Worm (Caenorhabditis elegans): ENCODE data around the gene sri-32.
"Not testable (repeated sequence)": the region's sequence is repeated elsewhere in the genome, so short reads cannot be mapped to it uniquely, and the experiment has no call there.

sri-32 gene

DNA sequence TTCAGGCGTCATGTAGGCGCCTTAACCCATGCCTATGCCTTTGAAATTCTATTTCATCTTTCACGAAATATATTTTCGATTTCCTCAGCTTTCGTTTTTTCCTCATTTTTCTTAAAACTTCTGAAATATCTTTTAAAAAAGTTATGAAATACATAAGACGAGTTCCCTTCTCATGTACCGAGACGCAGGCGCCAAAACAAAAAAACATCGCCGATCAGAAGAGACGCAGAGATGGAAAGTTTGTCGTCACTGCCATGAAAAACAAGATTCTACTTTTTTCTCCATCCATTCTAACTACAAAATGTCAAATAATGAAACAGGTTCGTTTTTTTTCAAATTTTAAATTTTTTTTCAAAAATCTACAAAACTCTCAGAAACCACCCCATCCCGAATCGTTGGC, 25.3 kb downstream of the sri-32 start, which contains the start of gene chil-24:
Gene chil-24, plus strand, starts transcription at position 156 of the 400 bp plus-strand sequence.
- TF ChIP-seq pha-4 (tag; optimal IDR thresholded peaks at IDR 0.05), result peak; percentile 53
- TF ChIP-seq unc-39 (tag; optimal IDR thresholded peaks at IDR 0.05), result no peak
- TF ChIP-seq egl-27 (tag; optimal IDR thresholded peaks at IDR 0.05), result no peak
- no peak for TF ChIP-seq zag-1 (tag; optimal IDR thresholded peaks at IDR 0.05)
- TF ChIP-seq nhr-25 (tag; optimal IDR thresholded peaks at IDR 0.05), result peak; percentile 28
- no peak for TF ChIP-seq nhr-43 (tag; optimal IDR thresholded peaks at IDR 0.05; ENCODE audit: poor library complexity, severe bottlenecking)
- TF ChIP-seq nhr-12 (tag; optimal IDR thresholded peaks at IDR 0.05), result no peak
- TF ChIP-seq unc-62 (GFP tag; optimal IDR thresholded peaks at IDR 0.05), result no peak
- TF ChIP-seq tbx-2 (tag; optimal IDR thresholded peaks at IDR 0.05), result no peak
- TF ChIP-seq nhr-23 (tag; optimal IDR thresholded peaks at IDR 0.05), result peak; percentile 22
- TF ChIP-seq R02D3.7 (tag; optimal IDR thresholded peaks at IDR 0.05), result no peak

DNA sequence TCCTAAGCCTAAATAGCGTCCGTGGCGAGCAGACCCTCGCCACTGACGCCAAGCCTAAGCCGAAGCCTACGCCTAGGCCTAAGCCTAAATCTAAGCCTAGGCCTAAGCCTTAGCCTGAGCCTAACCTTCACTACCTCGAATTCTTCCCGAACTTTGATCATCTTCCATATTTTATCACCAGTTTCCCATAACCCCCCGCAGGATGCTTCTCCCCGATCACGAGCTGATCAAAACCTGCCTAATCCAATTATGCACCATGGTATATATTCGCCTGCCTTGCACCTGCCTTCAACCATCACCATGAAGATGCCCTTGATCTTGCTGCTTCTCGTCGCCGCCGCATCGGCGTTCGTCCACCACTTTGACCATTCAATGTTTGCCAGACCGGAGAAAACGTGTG, 27.5 kb downstream of the sri-32 start, which contains the start of gene ins-31:
Gene ins-31, plus strand, starts transcription at position 301 of the 400 bp plus-strand sequence.
- TF ChIP-seq nfya-1 (tag; optimal IDR thresholded peaks at IDR 0.05; ENCODE audit: insufficient read depth); nhr-23 (tag; optimal IDR thresholded peaks at IDR 0.05); hmg-11 (tag; optimal IDR thresholded peaks at IDR 0.05): not testable (repeated sequence)

DNA sequence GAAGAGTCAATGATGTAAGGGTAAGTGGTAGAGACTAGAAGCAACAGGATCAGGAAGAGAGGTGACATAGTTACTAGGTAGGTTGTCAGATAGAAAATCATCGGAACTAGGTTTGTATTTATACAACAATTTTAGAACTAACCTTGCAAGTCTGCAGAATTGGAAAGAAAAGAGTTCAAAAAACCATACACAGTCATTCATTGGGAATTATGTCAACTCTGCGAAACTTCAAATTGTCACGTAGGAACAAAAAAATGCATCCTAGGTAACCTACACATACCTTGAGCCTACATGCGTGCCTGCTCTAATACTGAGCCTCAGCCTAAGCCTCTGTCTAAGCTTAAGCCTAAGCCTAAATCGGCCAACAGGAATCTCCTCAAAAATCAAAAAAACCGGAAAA, 27.9 kb downstream of the sri-32 start, which contains the start of gene ins-19:
Gene ins-19, minus strand, starts transcription at position 101 of the 400 bp plus-strand sequence.
- TF ChIP-seq lsy-12 (tag; optimal IDR thresholded peaks at IDR 0.05) (no peak), nhr-25 (tag; optimal IDR thresholded peaks at IDR 0.05) (no peak)

DNA sequence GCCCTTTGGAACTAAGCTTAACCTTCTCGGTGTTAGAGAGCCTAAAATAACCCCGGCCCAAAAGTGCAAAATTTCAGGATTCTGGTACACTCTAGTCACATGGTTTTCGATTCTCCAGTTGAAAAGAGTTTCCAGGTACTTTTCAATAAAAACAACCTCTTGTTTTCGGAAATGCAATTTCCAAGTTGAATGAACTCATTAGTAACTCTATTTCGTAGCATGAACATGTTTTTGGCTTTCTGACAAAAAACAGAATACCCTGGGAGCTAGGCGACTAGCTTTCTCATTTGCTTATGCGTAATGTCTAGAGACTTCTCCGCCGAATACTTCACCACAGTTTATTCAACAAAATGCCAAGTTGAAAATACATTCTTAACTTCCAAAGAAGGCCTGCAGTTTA, 31.1 kb downstream of the sri-32 start, which contains the start of gene srh-71:
Gene srh-71, plus strand, starts transcription at position 301 of the 400 bp plus-strand sequence.
- TF ChIP-seq ceh-16 (tag; optimal IDR thresholded peaks at IDR 0.05) (no peak), daf-12 (tag; optimal IDR thresholded peaks at IDR 0.05) (no peak), aly-2 (tag; optimal IDR thresholded peaks at IDR 0.05) (no peak), jun-1 (tag; optimal IDR thresholded peaks at IDR 0.05) (no peak), nhr-237 (tag; optimal IDR thresholded peaks at IDR 0.05) (no peak), ceh-28 (tag; optimal IDR thresholded peaks at IDR 0.05) (no peak)

DNA sequence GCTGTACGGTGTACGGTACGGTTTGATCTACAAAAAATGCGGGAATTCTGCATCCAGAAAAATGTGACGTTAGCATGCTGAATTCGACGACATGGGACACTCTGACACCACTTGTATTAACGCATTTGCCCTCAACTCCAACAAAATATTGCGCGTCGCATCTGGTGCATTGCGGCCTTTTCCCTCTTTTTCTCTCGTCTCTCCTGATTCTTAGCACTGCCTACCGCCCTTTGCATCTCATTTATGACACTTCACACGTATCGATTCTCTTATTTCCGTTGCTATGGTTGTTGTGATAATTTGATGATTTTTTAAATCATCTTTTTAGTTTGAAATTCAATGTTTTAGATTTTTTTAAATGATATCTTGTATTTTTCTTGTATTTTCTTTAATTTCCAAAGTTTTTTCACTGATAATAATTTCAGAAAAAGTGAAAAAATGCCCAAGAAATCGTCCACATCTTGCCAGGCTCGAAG, 35.3 kb downstream of the sri-32 start, which contains the start of gene T10D4.6:
Gene T10D4.6, plus strand, starts transcription at position 426 of the 476 bp plus-strand sequence.
- TF ChIP-seq pqm-1 (tag; optimal IDR thresholded peaks at IDR 0.05) (no peak), unc-62 (GFP tag; optimal IDR thresholded peaks at IDR 0.05) (no peak), lin-39 (tag; optimal IDR thresholded peaks at IDR 0.05) (peak; percentile 8), nhr-25 (tag; optimal IDR thresholded peaks at IDR 0.05) (no peak), jun-1 (tag; optimal IDR thresholded peaks at IDR 0.05) (no peak), sea-2 (GFP tag; optimal IDR thresholded peaks at IDR 0.05) (no peak), nhr-237 (tag; optimal IDR thresholded peaks at IDR 0.05) (no peak), tbx-2 (tag; optimal IDR thresholded peaks at IDR 0.05) (no peak), eor-1 (tag; optimal IDR thresholded peaks at IDR 0.05) (no peak), pha-4 (tag; optimal IDR thresholded peaks at IDR 0.05) (peak; percentile 56), hmg-11 (tag; optimal IDR thresholded peaks at IDR 0.05) (peak; percentile 84), ceh-28 (tag; optimal IDR thresholded peaks at IDR 0.05) (no peak), ama-1 (optimal IDR thresholded peaks at IDR 0.05) (no peak), daf-12 (tag; optimal IDR thresholded peaks at IDR 0.05) (no peak), lin-15B (tag; optimal IDR thresholded peaks at IDR 0.05) (peak; percentile 7), ZK546.5 (tag; optimal IDR thresholded peaks at IDR 0.05) (no peak), nhr-11 (tag; optimal IDR thresholded peaks at IDR 0.05) (no peak), fkh-10 (GFP tag; optimal IDR thresholded peaks at IDR 0.05) (no peak), nhr-23 (tag; optimal IDR thresholded peaks at IDR 0.05) (no peak)

DNA sequence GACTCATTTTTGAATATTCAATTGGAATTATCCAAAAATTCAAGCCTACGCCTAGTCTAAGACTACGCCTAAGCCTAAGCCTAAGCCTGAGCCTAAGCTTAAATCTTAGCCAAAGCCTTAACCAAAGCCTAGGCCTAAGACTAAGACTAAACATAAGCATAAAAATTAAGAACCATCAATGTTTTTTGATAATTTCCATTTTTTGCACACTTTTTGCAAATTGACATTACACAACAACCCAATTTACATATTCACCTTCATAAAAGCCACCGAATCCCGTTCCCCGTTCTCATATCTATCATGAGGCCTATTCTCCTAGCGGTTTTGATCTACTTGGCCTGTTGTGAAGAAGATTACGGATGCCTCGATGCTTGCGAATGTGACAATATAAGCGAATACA, 36.8 kb downstream of the sri-32 start, which contains the start of gene T10D4.7:
Gene T10D4.7, plus strand, starts transcription at position 301 of the 400 bp plus-strand sequence.
- no peak for TF ChIP-seq zag-1 (tag; optimal IDR thresholded peaks at IDR 0.05)
- no peak for TF ChIP-seq nfya-1 (tag; optimal IDR thresholded peaks at IDR 0.05; ENCODE audit: insufficient read depth)
- TF ChIP-seq sea-2 (GFP tag; optimal IDR thresholded peaks at IDR 0.05), result no peak
- no peak for TF ChIP-seq lsy-12 (tag; optimal IDR thresholded peaks at IDR 0.05)
- TF ChIP-seq lin-15B (tag; optimal IDR thresholded peaks at IDR 0.05), result no peak
- TF ChIP-seq hmg-11 (tag; optimal IDR thresholded peaks at IDR 0.05), result no peak
- no peak for TF ChIP-seq ZK546.5 (tag; optimal IDR thresholded peaks at IDR 0.05)
- TF ChIP-seq mml-1 (tag; optimal IDR thresholded peaks at IDR 0.05), result no peak
- no peak for TF ChIP-seq tbx-2 (tag; optimal IDR thresholded peaks at IDR 0.05)

All from whole organism, L3 larva.